Worm (Caenorhabditis elegans) whole organism, late embryonic: ENCODE data around the gene F13B6.1.

Experiments
- ama-1 ChIP-seq: fragments of 150-350 bp; optimal IDR thresholded peaks from 2 replicates; lab custom pipeline; 2014
- ceh-19 ChIP-seq: fragments of 200-800 bp; sonication (Bioruptor generic); optimal IDR thresholded peaks from 2 replicates; lab custom pipeline; 2018; ENCODE audit warnings: mild to moderate bottlenecking, missing genetic modification characterization, missing compliant biosample characterization
- ceh-24 ChIP-seq: sonication (generic microtip); optimal IDR thresholded peaks from 2 replicates; lab custom pipeline; 2016; ENCODE audit warnings: mild to moderate bottlenecking, missing genetic modification characterization, missing compliant biosample characterization
- ceh-31 ChIP-seq: sonication (generic microtip); optimal IDR thresholded peaks from 2 replicates; lab custom pipeline; 2016; ENCODE audit warnings: missing genetic modification characterization, missing compliant biosample characterization
- ceh-6 ChIP-seq: fragments of 200-800 bp; sonication (Bioruptor generic); optimal IDR thresholded peaks from 2 replicates; lab custom pipeline; 2018; ENCODE audit warnings: mild to moderate bottlenecking, missing genetic modification characterization, missing compliant biosample characterization
- fkh-10 ChIP-seq: fragments of 150-350 bp; optimal IDR thresholded peaks from 2 replicates; lab custom pipeline; 2014; ENCODE audit warnings: missing biosample characterization, missing genetic modification reagents, missing genetic modification characterization
- gmeb-2 ChIP-seq: sonication (generic microtip); optimal IDR thresholded peaks from 2 replicates; lab custom pipeline; 2016; ENCODE audit warnings: missing genetic modification characterization, inconsistent platforms, missing compliant biosample characterization
- hlh-30 ChIP-seq: sonication (generic microtip); optimal IDR thresholded peaks from 2 replicates; lab custom pipeline; 2017; ENCODE audit warnings: antibody characterized with exemption, missing genetic modification characterization, missing compliant biosample characterization; ENCODE audit not compliant: insufficient read depth
- lim-6 ChIP-seq: sonication (generic microtip); optimal IDR thresholded peaks from 2 replicates; lab custom pipeline; 2016; ENCODE audit warnings: missing genetic modification characterization, missing compliant biosample characterization
- pag-3 ChIP-seq: sonication (generic microtip); optimal IDR thresholded peaks from 2 replicates; lab custom pipeline; 2016; ENCODE audit warnings: missing compliant biosample characterization, missing genetic modification characterization, borderline replicate concordance
- tbx-7 ChIP-seq: sonication (generic microtip); optimal IDR thresholded peaks from 2 replicates; lab custom pipeline; 2016; ENCODE audit warnings: missing genotype, missing genetic modification characterization, missing compliant biosample characterization
- unc-3 ChIP-seq, 2 experiments: fragments of 200-800 bp in 1 of 2; sonication (Bioruptor generic) in 1 of 2; sonication (generic microtip) in 1 of 2; conservative IDR thresholded peaks in 1 of 2; optimal IDR thresholded peaks in 1 of 2; 2 replicates each; pipeline versions ENCODE4 v1.3.6 to Lab custom; 2016 to 2022; ENCODE audit warnings: missing compliant biosample characterization in 2 of 2, missing genetic modification characterization in 2 of 2, missing genetic modification reagents in 1 of 2
- unc-55 ChIP-seq: sonication (generic microtip); optimal IDR thresholded peaks from 2 replicates; lab custom pipeline; 2017; ENCODE audit warnings: missing biosample characterization, missing genetic modification reagents, missing genetic modification characterization
- ztf-16 ChIP-seq: sonication (generic microtip); optimal IDR thresholded peaks from 2 replicates; lab custom pipeline; 2017; ENCODE audit warnings: missing genetic modification characterization, missing compliant biosample characterization

The F13B6.1 gene

DNA sequence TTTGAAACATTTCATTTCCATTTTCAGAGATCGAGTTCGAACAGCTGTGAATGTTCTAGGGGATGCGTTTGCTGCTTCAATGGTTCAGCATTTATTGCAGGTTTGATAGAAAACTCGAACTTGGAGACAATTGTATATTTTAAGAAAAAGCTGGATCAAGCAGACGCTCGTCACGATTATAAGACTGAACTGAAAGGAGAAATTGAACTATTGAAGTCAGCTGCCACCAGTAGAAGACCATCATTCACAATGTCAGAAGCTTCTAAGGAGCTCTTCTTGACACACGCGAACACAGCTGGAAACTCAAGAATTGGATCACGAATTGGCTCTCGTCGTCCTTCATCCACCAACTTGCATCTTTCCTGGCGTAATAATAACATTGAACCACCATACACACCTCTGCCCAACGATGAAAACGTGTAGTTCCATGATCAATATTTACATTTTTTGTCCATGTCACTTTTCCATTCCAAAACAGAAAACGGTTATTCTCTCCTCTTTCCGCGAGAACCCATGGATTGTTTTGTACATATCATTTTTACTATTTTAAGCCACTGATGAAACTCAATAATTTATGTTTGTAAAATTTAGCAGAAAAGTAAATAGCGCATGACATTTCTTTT is 49.7 kb downstream of the F13B6.1 start:
- TF ChIP-seq ceh-24 = no peak
- no peak for TF ChIP-seq tbx-7 (tag; lab: Kevin White, UChicago)
- no peak for TF ChIP-seq pag-3 (tag; lab: Kevin White, UChicago)
- no peak for TF ChIP-seq lim-6 (tag; lab: Kevin White, UChicago)
- TF ChIP-seq ceh-31 (tag; lab: Kevin White, UChicago) = no peak
- no peak for TF ChIP-seq gmeb-2 (tag; lab: Kevin White, UChicago)
- TF ChIP-seq ama-1 (lab: Kevin White, UChicago) = peak; percentile 38
- no peak for TF ChIP-seq fkh-10 (GFP tag; lab: Kevin White, UChicago)

ce11 chrIV:7506711-7507110 is 50.4 kb downstream of the F13B6.1 start:
- TF ChIP-seq fkh-10 (GFP tag; lab: Kevin White, UChicago) = no peak
- TF ChIP-seq ceh-24 = no peak
- TF ChIP-seq ztf-16 (tag; lab: Kevin White, UChicago) = no peak
- no peak for TF ChIP-seq unc-3 (GFP tag; conservative IDR thresholded peaks at IDR 0.05; lab: Robert Waterston, UW)
- no peak for TF ChIP-seq unc-3 (tag; optimal IDR thresholded peaks at IDR 0.05; lab: Kevin White, UChicago)
- TF ChIP-seq ceh-6 (GFP tag; lab: Kevin White, UChicago) = no peak
- TF ChIP-seq ceh-19 (GFP tag; lab: Kevin White, UChicago) = no peak
- no peak for TF ChIP-seq unc-55 (GFP tag; lab: Kevin White, UChicago)

DNA sequence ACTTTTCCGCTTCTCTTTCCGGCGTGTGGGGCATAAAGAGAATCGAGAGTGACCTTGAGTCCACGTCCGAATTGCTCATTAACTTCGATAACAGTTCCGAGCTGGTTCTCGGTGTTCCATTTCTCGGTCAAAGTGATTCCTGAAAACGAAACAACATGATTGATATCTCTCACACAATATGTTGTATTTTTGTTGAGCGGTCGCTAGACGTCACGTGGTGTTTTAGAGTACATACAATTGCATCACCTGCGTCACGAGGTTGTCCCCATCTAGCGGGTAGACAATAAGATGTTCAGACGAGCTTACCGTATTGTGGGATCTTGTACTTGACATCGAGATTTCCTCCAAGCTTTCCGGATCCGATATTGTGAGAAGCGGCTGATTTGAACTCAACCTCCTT is 51.0 kb downstream of the F13B6.1 start:
- no peak for TF ChIP-seq unc-3 (GFP tag; conservative IDR thresholded peaks at IDR 0.05; lab: Robert Waterston, UW)
- no peak for TF ChIP-seq unc-3 (tag; optimal IDR thresholded peaks at IDR 0.05; lab: Kevin White, UChicago)
- peak; percentile 76 for TF ChIP-seq hlh-30 (tag; lab: Kevin White, UChicago)
